Fruit fly (Drosophila melanogaster) ovary, adult (tissue): ENCODE measurements around the gene CG10237.
A peak's percentile ranks its signal among the peaks of the same experiment; 100 is the strongest.

ENCODE experiments used
- CG17801 ChIP-seq: fragments of 200-800 bp; optimal IDR thresholded peaks from 2 replicates; lab custom pipeline; 2019; ENCODE audit warnings: missing biosample characterization, mild to moderate bottlenecking, missing genetic modification characterization, moderate library complexity; ENCODE audit not compliant: partially characterized antibody

CG10237 gene

dm6 chr2L:19457890-19458580 is 15.5 kb upstream of the CG10237 start:
- TF ChIP-seq CG17801 (GFP tag; lab: Kevin White, UChicago), result no peak

- TF ChIP-seq CG17801 (GFP tag; lab: Kevin White, UChicago), result no peak
Measured at dm6 chr2L:19455723-19456122, 13.2 kb upstream of the CG10237 start.

dm6 chr2L:19455209-19455608 is 12.7 kb upstream of the CG10237 start:
- no peak for TF ChIP-seq CG17801 (GFP tag; lab: Kevin White, UChicago)

dm6 chr2L:19454070-19454751 is 11.7 kb upstream of the CG10237 start, which contains the start of gene CG10026:
Gene CG10026, plus strand, starts transcription at chr2L:19454256.
- TF ChIP-seq CG17801 (GFP tag; lab: Kevin White, UChicago), result no peak

dm6 chr2L:19453381-19453780 is 10.9 kb upstream of the CG10237 start, which contains the start of gene Top2:
Gene Top2, minus strand, starts transcription at chr2L:19453490.
- TF ChIP-seq CG17801 (GFP tag; lab: Kevin White, UChicago), result peak; percentile 3

- TF ChIP-seq CG17801 (GFP tag; lab: Kevin White, UChicago), result no peak
Measured at dm6 chr2L:19452535-19453317, 10.2 kb upstream of the CG10237 start.

dm6 chr2L:19444734-19445140 is 2.2 kb upstream of the CG10237 start, which contains the start of gene Hs2st:
Gene Hs2st, minus strand, starts transcription at chr2L:19444750.
- TF ChIP-seq CG17801 (GFP tag; lab: Kevin White, UChicago), result peak; percentile 89

- TF ChIP-seq CG17801 (GFP tag; lab: Kevin White, UChicago), result no peak
Measured at dm6 chr2L:19441791-19442190, 736 bp downstream of the CG10237 start, which contains the start of gene RanGAP. Gene RanGAP, plus strand, starts transcription at chr2L:19441959.

dm6 chr2L:19441339-19441738 is 1.2 kb downstream of the CG10237 start:
- TF ChIP-seq CG17801 (GFP tag; lab: Kevin White, UChicago), result no peak

- no peak for TF ChIP-seq CG17801 (GFP tag; lab: Kevin White, UChicago)
Measured at dm6 chr2L:19440732-19441131, 1.8 kb downstream of the CG10237 start.

dm6 chr2L:19440285-19440684 is 2.2 kb downstream of the CG10237 start:
- TF ChIP-seq CG17801 (GFP tag; lab: Kevin White, UChicago), result no peak

- no peak for TF ChIP-seq CG17801 (GFP tag; lab: Kevin White, UChicago)
Measured at dm6 chr2L:19439598-19440230, 2.8 kb downstream of the CG10237 start.

dm6 chr2L:19438685-19439597 is 3.6 kb downstream of the CG10237 start:
- TF ChIP-seq CG17801 (GFP tag; lab: Kevin White, UChicago), result no peak

dm6 chr2L:19434260-19434659 is 8.3 kb downstream of the CG10237 start:
- TF ChIP-seq CG17801 (GFP tag; lab: Kevin White, UChicago), result peak; percentile 12
